Worm (Caenorhabditis elegans): Measurements from ENCODE around the gene sra-10.

DNA sequence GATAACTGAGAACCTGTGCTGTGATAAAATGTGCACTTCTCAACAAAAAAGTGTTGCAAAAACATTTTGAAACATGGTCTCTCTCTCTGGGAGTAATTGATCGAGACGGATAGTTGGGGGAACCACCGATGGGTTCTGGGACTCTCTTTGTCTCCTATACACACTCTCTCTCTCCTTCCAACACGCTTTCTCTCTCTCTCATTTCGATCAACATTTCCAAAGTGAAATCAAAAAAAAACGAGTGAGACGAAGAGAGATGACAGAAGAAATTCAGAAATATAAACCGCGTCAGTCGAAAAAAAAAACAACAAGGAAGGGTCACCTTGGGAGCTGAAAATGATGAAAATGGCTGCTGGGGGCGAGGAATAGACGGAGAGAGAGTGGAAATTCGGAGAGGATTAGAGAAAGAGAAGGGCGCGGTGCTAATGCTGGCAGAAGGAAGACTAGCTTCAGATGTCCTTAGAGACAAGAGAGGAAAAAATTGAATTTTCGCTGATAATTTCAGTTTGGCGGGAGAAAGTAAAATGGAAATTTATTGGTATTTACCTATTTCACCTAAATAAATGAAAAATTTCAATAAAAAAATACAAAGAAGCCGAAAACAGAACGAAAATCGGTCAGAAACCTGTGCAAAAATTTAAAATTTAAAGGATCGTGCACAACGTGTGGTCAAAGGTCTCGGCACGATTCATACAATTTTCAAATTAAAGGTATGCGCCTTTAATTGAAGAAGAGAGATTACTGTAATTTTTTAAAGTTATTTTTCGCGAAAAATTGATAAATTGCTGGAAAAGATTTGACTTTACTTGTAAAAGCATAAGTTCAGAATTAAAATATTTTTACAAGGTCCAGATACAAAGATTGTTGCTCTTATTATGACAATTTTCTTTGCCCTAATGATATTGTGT is 31.9 kb downstream of the sra-10 start:
- TF ChIP-seq ama-1 (optimal IDR thresholded peaks at IDR 0.05) = no peak
- no peak for TF ChIP-seq elt-3 (tag; optimal IDR thresholded peaks at IDR 0.05)
- TF ChIP-seq gmeb-1 (tag; optimal IDR thresholded peaks at IDR 0.05) = no peak
- no peak for TF ChIP-seq unc-62 (GFP tag; optimal IDR thresholded peaks at IDR 0.05)
- no peak for TF ChIP-seq R02D3.7 (tag; optimal IDR thresholded peaks at IDR 0.05)
- no peak for TF ChIP-seq ceh-82 (tag; optimal IDR thresholded peaks at IDR 0.05)
- TF ChIP-seq dmd-4 (tag; optimal IDR thresholded peaks at IDR 0.05) = no peak
- TF ChIP-seq zag-1 (tag; optimal IDR thresholded peaks at IDR 0.05) = no peak
